Fruit fly (Drosophila melanogaster): ENCODE measurements around the gene lama.

The lama gene

dm6 chr3L:5355074-5355790 lies 491 bp downstream of the lama start, which contains the start of gene CG46456:
Gene CG46456 (minus strand): TSS chr3L:5355346.
- TF ChIP-seq CG4318 (GFP tag; optimal IDR thresholded peaks at IDR 0.05) (peak; percentile 78), acj6 (GFP tag; optimal IDR thresholded peaks at IDR 0.05) (peak; percentile 94), CG34406 (GFP tag; optimal IDR thresholded peaks at IDR 0.05) (peak; percentile 96), esn (GFP tag; optimal IDR thresholded peaks at IDR 0.05) (peak; percentile 96), CG10669 (GFP tag; optimal IDR thresholded peaks at IDR 0.05) (peak; percentile 92), Eip93F (GFP tag; optimal IDR thresholded peaks at IDR 0.05) (peak; percentile 84), fd59A (GFP tag; optimal IDR thresholded peaks at IDR 0.05) (peak; percentile 85), CG6276 (GFP tag; optimal IDR thresholded peaks at IDR 0.05) (peak; percentile 95), spab (GFP tag; optimal IDR thresholded peaks at IDR 0.05) (peak; percentile 91), Hr4 (GFP tag; optimal IDR thresholded peaks at IDR 0.05) (peak; percentile 92), lz (GFP tag; optimal IDR thresholded peaks at IDR 0.05) (peak; percentile 91), CG11762 (GFP tag; optimal IDR thresholded peaks at IDR 0.05; ENCODE audit: insufficient read depth) (peak; percentile 93), Smox (GFP tag; optimal IDR thresholded peaks at IDR 0.05) (peak; percentile 93), CG8632 (GFP tag; optimal IDR thresholded peaks at IDR 0.05) (peak; percentile 94), Hr39 (GFP tag; optimal IDR thresholded peaks at IDR 0.05) (peak; percentile 72), CG3032 (tag; optimal IDR thresholded peaks at IDR 0.05) (peak; percentile 93), Met (GFP tag; optimal IDR thresholded peaks at IDR 0.05) (peak; percentile 94), CG8119 (GFP tag; IDR thresholded peaks at IDR 0.05) (peak; percentile 97), CG6854 (GFP tag; optimal IDR thresholded peaks at IDR 0.05) (peak; percentile 86), CG32006 (GFP tag; optimal IDR thresholded peaks at IDR 0.05) (peak; percentile 93), svp (GFP tag) (peak; percentile 95), CG3919 (GFP tag; optimal IDR thresholded peaks at IDR 0.05) (peak; percentile 94), ss (GFP tag; optimal IDR thresholded peaks at IDR 0.05) (peak; percentile 89 to 94), fd85E (GFP tag; optimal IDR thresholded peaks at IDR 0.05) (peak; percentile 90), OdsH (GFP tag; optimal IDR thresholded peaks at IDR 0.05) (peak; percentile 94), net (GFP tag; optimal IDR thresholded peaks at IDR 0.05) (peak; percentile 93), CG7368 (GFP tag; optimal IDR thresholded peaks at IDR 0.05) (peak; percentile 90), Lpt (GFP tag; optimal IDR thresholded peaks at IDR 0.05) (peak; percentile 89), achi (GFP tag; optimal IDR thresholded peaks at IDR 0.05) (peak; percentile 93), Eip78C (GFP tag) (peak; percentile 97), vri (GFP tag; optimal IDR thresholded peaks at IDR 0.05) (peak; percentile 93), eg (GFP tag; IDR thresholded peaks at IDR 0.05) (peak; percentile 95), CG10631 (GFP tag; optimal IDR thresholded peaks at IDR 0.05) (peak; percentile 89), fkh (GFP tag; optimal IDR thresholded peaks at IDR 0.05) (peak; percentile 10), pdm3 (GFP tag; optimal IDR thresholded peaks at IDR 0.05) (peak; percentile 92), topi (GFP tag; optimal IDR thresholded peaks at IDR 0.05) (peak; percentile 92), CG11902 (GFP tag; optimal IDR thresholded peaks at IDR 0.05) (peak; percentile 66), Eip75B (GFP tag; optimal IDR thresholded peaks at IDR 0.05) (peak; percentile 92), CG9139 (GFP tag; optimal IDR thresholded peaks at IDR 0.05) (peak; percentile 89), Sox15 (GFP tag; optimal IDR thresholded peaks at IDR 0.05) (peak; percentile 80), Hr38 (GFP tag; optimal IDR thresholded peaks at IDR 0.05) (no peak), CG8319 (GFP tag; optimal IDR thresholded peaks at IDR 0.05) (peak; percentile 89), Ets96B (tag; optimal IDR thresholded peaks at IDR 0.05) (peak; percentile 97), salr (GFP tag; optimal IDR thresholded peaks at IDR 0.05) (peak; percentile 76 to 83), CG1621 (tag; optimal IDR thresholded peaks at IDR 0.05) (peak; percentile 87), CG6163 (GFP tag; IDR thresholded peaks at IDR 0.05) (peak; percentile 92), dsx (GFP tag; optimal IDR thresholded peaks at IDR 0.05; ENCODE audit: poor library complexity, severe bottlenecking) (peak; percentile 96), Blimp-1 (GFP tag; optimal IDR thresholded peaks at IDR 0.05) (peak; percentile 77), Sox14 (GFP tag; optimal IDR thresholded peaks at IDR 0.05) (peak; percentile 88), Gug (GFP tag; IDR thresholded peaks at IDR 0.05) (peak; percentile 93), dac (GFP tag; optimal IDR thresholded peaks at IDR 0.05) (peak; percentile 65)

Measured in whole organism, prepupa.